Worm (Caenorhabditis elegans): ENCODE data around the gene tomm-20.
"Not testable (repeated sequence)": the region's sequence is repeated elsewhere in the genome, so short reads cannot be mapped to it uniquely, and the experiment has no call there.

DNA sequence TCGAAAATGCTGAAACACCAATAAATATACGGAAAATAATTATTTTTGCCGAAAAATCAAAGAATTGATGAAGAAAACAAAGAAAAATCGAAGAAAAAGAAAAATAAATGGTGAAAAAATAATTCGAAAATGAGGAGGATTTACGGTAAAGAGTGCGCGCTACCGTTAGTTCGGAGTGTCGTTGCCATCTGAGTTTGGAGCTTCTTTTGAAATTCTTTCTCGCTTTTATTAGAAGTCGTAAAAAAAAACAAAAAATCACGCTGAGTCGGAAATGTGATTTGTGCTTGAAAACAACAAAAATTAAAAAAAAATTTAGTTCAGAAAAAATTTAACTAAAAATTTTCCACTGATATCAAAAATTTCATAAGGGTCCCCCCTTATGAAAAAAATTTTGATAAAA is 31.0 kb upstream of the tomm-20 start, which contains the start of gene F23H12.10:
- TF ChIP-seq lin-13 (GFP tag; optimal IDR thresholded peaks at IDR 0.05); unc-130 (tag; optimal IDR thresholded peaks at IDR 0.05); lsy-2 (tag; optimal IDR thresholded peaks at IDR 0.05); snpc-4 (tag; optimal IDR thresholded peaks at IDR 0.05): not testable (repeated sequence)

Data from whole organism, L1 larva.